Fruit fly (Drosophila melanogaster) whole organism, pupa: ENCODE data around the gene CG3918.
"Not testable (repeated sequence)": the region's sequence is repeated elsewhere in the genome, so short reads cannot be mapped to it uniquely, and the experiment has no call there.

ENCODE experiments used
- CG10348 ChIP-seq: fragments of 200-800 bp; sonication (Bioruptor generic); IDR thresholded peaks from 2 replicates; pipeline ENCODE4 v1.3.6; 2022; ENCODE audit warnings: missing biosample characterization, missing genetic modification characterization
- CG12605 ChIP-seq: fragments of 200-800 bp; sonication (Bioruptor generic); IDR thresholded peaks from 2 replicates; pipeline ENCODE4 v1.3.6; 2022; ENCODE audit warnings: missing biosample characterization, missing genetic modification characterization
- CG15710 ChIP-seq: fragments of 200-800 bp; sonication (Bioruptor generic); optimal IDR thresholded peaks from 2 replicates; lab custom pipeline; 2018; ENCODE audit warnings: missing biosample characterization, mild to moderate bottlenecking, missing genetic modification characterization, moderate library complexity
- CG32121 ChIP-seq: fragments of 200-800 bp; sonication (Bioruptor generic); IDR thresholded peaks from 2 replicates; pipeline ENCODE4 v1.3.6; 2022; ENCODE audit warnings: missing biosample characterization, missing genetic modification characterization
- CG9948 ChIP-seq: fragments of 200-800 bp; sonication (Bioruptor generic); optimal IDR thresholded peaks from 2 replicates; lab custom pipeline; 2018; ENCODE audit warnings: missing biosample characterization, mild to moderate bottlenecking, missing genetic modification characterization, moderate library complexity
- D1 ChIP-seq: fragments of 200-800 bp; sonication (Bioruptor generic); optimal IDR thresholded peaks from 2 replicates; lab custom pipeline; 2018; ENCODE audit warnings: missing biosample characterization, mild to moderate bottlenecking, missing genetic modification characterization, moderate library complexity
- EcR ChIP-seq: fragments of 200-800 bp; sonication (Bioruptor generic); optimal IDR thresholded peaks from 3 replicates; lab custom pipeline; 2019; ENCODE audit warnings: missing biosample characterization, missing genetic modification characterization, mild to moderate bottlenecking, moderate library complexity, missing genetic modification reagents
- Ets98B ChIP-seq: fragments of 200-800 bp; sonication (Bioruptor generic); IDR thresholded peaks from 2 replicates; pipeline ENCODE4 v1.3.6; 2022; ENCODE audit warnings: missing biosample characterization, missing genetic modification characterization
- Pif1A ChIP-seq: fragments of 200-800 bp; sonication (Bioruptor generic); optimal IDR thresholded peaks from 3 replicates; lab custom pipeline; 2016; ENCODE audit warnings: missing biosample characterization, missing genetic modification characterization
- Pif1B ChIP-seq: fragments of 200-800 bp; sonication (Bioruptor generic); optimal IDR thresholded peaks from 3 replicates; lab custom pipeline; 2016; ENCODE audit warnings: missing biosample characterization, missing genetic modification characterization
- gl ChIP-seq: fragments of 200-800 bp; sonication (Bioruptor generic); optimal IDR thresholded peaks from 2 replicates; lab custom pipeline; 2018; ENCODE audit warnings: missing biosample characterization, mild to moderate bottlenecking, missing genetic modification characterization
- rn ChIP-seq: fragments of 200-800 bp; sonication (Bioruptor generic); IDR thresholded peaks from 2 replicates; pipeline ENCODE4 v1.3.6; 2022; ENCODE audit warnings: missing biosample characterization, missing genetic modification characterization

dm6 chrX:6478749-6479148, 45.5 kb upstream of the CG3918 start, which contains the start of gene CG33665:
- TF ChIP-seq Pif1A (GFP tag; lab: Kevin White, UChicago); rn; CG15710 (tag; lab: Kevin White, UChicago); Pif1B; gl (tag; lab: Kevin White, UChicago); CG9948 (tag; lab: Kevin White, UChicago); CG12605; CG10348; D1; Ets98B; EcR; CG32121: not testable (repeated sequence)
